Fruit fly (Drosophila melanogaster): ENCODE data around the gene CG12091.
A peak's percentile ranks its signal among the peaks of the same experiment; 100 is the strongest.

Gene CG12091

dm6 chr3L:1578391-1578948, 41.8 kb upstream of the CG12091 start (continued):
- TF ChIP-seq Doc3 (GFP tag; IDR thresholded peaks at IDR 0.05; ENCODE audit: partially characterized antibody), result no peak
- no peak for TF ChIP-seq NC2β (GFP tag; optimal IDR thresholded peaks at IDR 0.05)
- peak; percentile 24; the same call in 1 of the 3 replicates for TF ChIP-seq ase (GFP tag; IDR thresholded peaks at IDR 0.05)
- TF ChIP-seq prd (optimal IDR thresholded peaks at IDR 0.05), result no peak
- TF ChIP-seq prd (GFP tag; IDR thresholded peaks at IDR 0.05), result peak; percentile 58
- no peak for TF ChIP-seq CG7963 (GFP tag; IDR thresholded peaks at IDR 0.05; ENCODE audit: partially characterized antibody)
- TF ChIP-seq Drgx (GFP tag; IDR thresholded peaks at IDR 0.05), result peak; percentile 9; the same call in 1 of the 2 replicates
- TF ChIP-seq shn (GFP tag; optimal IDR thresholded peaks at IDR 0.05), result peak; percentile 18
- TF ChIP-seq CG1832 (GFP tag; optimal IDR thresholded peaks at IDR 0.05), result peak; percentile 54
- TF ChIP-seq nmo (GFP tag; optimal IDR thresholded peaks at IDR 0.05), result peak; percentile 4
- TF ChIP-seq repo (GFP tag; optimal IDR thresholded peaks at IDR 0.05), result peak; percentile 45
- TF ChIP-seq CG17361 (GFP tag; IDR thresholded peaks at IDR 0.05), result peak; percentile 44; the same call in 2 of the 3 replicates
- 0 out of 3 replicates have a peak, but pooled peaks have one; percentile 6 for TF ChIP-seq so (GFP tag; IDR thresholded peaks at IDR 0.05)
- TF ChIP-seq unpg (GFP tag; optimal IDR thresholded peaks at IDR 0.05), result peak; percentile 48
- TF ChIP-seq lov (optimal IDR thresholded peaks at IDR 0.05), result no peak
- TF ChIP-seq lov (GFP tag; IDR thresholded peaks at IDR 0.05), result 0 out of 3 replicates have a peak, but pooled peaks have one; percentile 57
- peak; percentile 26 for TF ChIP-seq CG16863 (GFP tag; optimal IDR thresholded peaks at IDR 0.05)
- TF ChIP-seq CG17568 (GFP tag; optimal IDR thresholded peaks at IDR 0.05), result peak; percentile 28
- peak; percentile 45 for TF ChIP-seq CG9727 (GFP tag; optimal IDR thresholded peaks at IDR 0.05)
- TF ChIP-seq CG10274 (GFP tag; optimal IDR thresholded peaks at IDR 0.05), result no peak
- peak; percentile 61 for TF ChIP-seq bab2 (GFP tag; optimal IDR thresholded peaks at IDR 0.05)
- TF ChIP-seq gt (GFP tag; IDR thresholded peaks at IDR 0.05), result no peak
- TF ChIP-seq E2f1 (GFP tag; IDR thresholded peaks at IDR 0.05), result 0 out of 2 replicates have a peak, but pooled peaks have one; percentile 35
- peak; percentile 56 for TF ChIP-seq CG3281 (GFP tag; optimal IDR thresholded peaks at IDR 0.05)
- TF ChIP-seq CG4282 (GFP tag; optimal IDR thresholded peaks at IDR 0.05), result no peak
- peak; percentile 57 for TF ChIP-seq Jarid2 (GFP tag; optimal IDR thresholded peaks at IDR 0.05)
- no peak for TF ChIP-seq nerfin-2 (GFP tag; IDR thresholded peaks at IDR 0.05; ENCODE audit: partially characterized antibody)
- peak; percentile 46 for TF ChIP-seq Sox102F (GFP tag; optimal IDR thresholded peaks at IDR 0.05)
- no peak for TF ChIP-seq peb (GFP tag; IDR thresholded peaks at IDR 0.05)
- peak; percentile 2 for TF ChIP-seq Nf-YB (GFP tag; optimal IDR thresholded peaks at IDR 0.05)
- TF ChIP-seq Atf3 (GFP tag; optimal IDR thresholded peaks at IDR 0.05), result peak; percentile 32
- peak; percentile 7 for TF ChIP-seq CG8924 (tag; optimal IDR thresholded peaks at IDR 0.05)
- TF ChIP-seq CG15011 (GFP tag; optimal IDR thresholded peaks at IDR 0.05), result peak; percentile 43
- TF ChIP-seq p53 (GFP tag; optimal IDR thresholded peaks at IDR 0.05), result no peak
- TF ChIP-seq hth (optimal IDR thresholded peaks at IDR 0.05), result no peak
- peak; percentile 22 for TF ChIP-seq az2 (GFP tag; optimal IDR thresholded peaks at IDR 0.05)
- peak; percentile 76 for TF ChIP-seq lab (GFP tag; optimal IDR thresholded peaks at IDR 0.05)
- peak; percentile 19 for TF ChIP-seq CG9437 (GFP tag; optimal IDR thresholded peaks at IDR 0.05)
- TF ChIP-seq sens (GFP tag), result peak; percentile 88
- no peak for TF ChIP-seq CG6272 (GFP tag; IDR thresholded peaks at IDR 0.05)
- TF ChIP-seq ap (GFP tag; IDR thresholded peaks at IDR 0.05), result 0 out of 2 replicates have a peak, but pooled peaks have one; percentile 24
- TF ChIP-seq CG32772 (GFP tag; IDR thresholded peaks at IDR 0.05), result 0 out of 2 replicates have a peak, but pooled peaks have one; percentile 5
- TF ChIP-seq crp (GFP tag; optimal IDR thresholded peaks at IDR 0.05), result peak in 1 of 2 experiments; percentile 30
- TF ChIP-seq CG8388 (GFP tag; optimal IDR thresholded peaks at IDR 0.05), result no peak
- TF ChIP-seq twi (tag; optimal IDR thresholded peaks at IDR 0.05), result no peak
- TF ChIP-seq CG6813 (GFP tag; optimal IDR thresholded peaks at IDR 0.05), result peak; percentile 65
- no peak for TF ChIP-seq pan (optimal IDR thresholded peaks at IDR 0.05)
- TF ChIP-seq pan (GFP tag; optimal IDR thresholded peaks at IDR 0.05 in 1 of 2, IDR thresholded peaks at IDR 0.05 in 1 of 2), result peak in 1 of 2 experiments; percentile 56
- TF ChIP-seq dysf (GFP tag; IDR thresholded peaks at IDR 0.05), result peak; percentile 62; the same call in 2 of the 3 replicates
- peak; percentile 61 for TF ChIP-seq CG4424 (GFP tag; optimal IDR thresholded peaks at IDR 0.05)
